Worm (Caenorhabditis elegans) whole organism, L4 larva: ENCODE measurements around the gene ttr-36.

Experiments
- Y105C5A.15 ChIP-seq: fragments of 200-800 bp; sonication (Bioruptor generic); IDR thresholded peaks from 2 replicates; pipeline ENCODE4 v1.3.6; 2022; ENCODE audit warnings: missing genetic modification characterization, missing compliant biosample characterization
- ama-1 ChIP-seq: fragments of 150-350 bp; optimal IDR thresholded peaks from 2 replicates; lab custom pipeline; 2014; ENCODE audit warnings: inconsistent platforms, mixed read lengths
- egl-27 ChIP-seq: sonication (generic microtip); optimal IDR thresholded peaks from 3 replicates; lab custom pipeline; 2017; ENCODE audit warnings: missing biosample characterization, missing genetic modification reagents, missing genetic modification characterization
- fos-1 ChIP-seq: fragments of 150-350 bp; optimal IDR thresholded peaks from 2 replicates; lab custom pipeline; 2014; ENCODE audit warnings: missing biosample characterization, missing genetic modification characterization
- jun-1 ChIP-seq: fragments of 150-350 bp; optimal IDR thresholded peaks from 2 replicates; lab custom pipeline; 2014; ENCODE audit warnings: missing biosample characterization, missing genetic modification reagents, missing genetic modification characterization
- lin-29 ChIP-seq: fragments of 200-800 bp; sonication (Bioruptor generic); IDR thresholded peaks from 2 replicates; pipeline ENCODE4 v1.3.6; 2022; ENCODE audit warnings: missing genetic modification reagents, missing genetic modification characterization, missing compliant biosample characterization
- lir-3 ChIP-seq: sonication (generic microtip); optimal IDR thresholded peaks from 2 replicates; lab custom pipeline; 2016; ENCODE audit warnings: mild to moderate bottlenecking, missing genetic modification characterization, missing compliant biosample characterization
- mep-1 ChIP-seq: fragments of 150-350 bp; sonication (generic microtip); optimal IDR thresholded peaks from 3 replicates; lab custom pipeline; 2014; ENCODE audit warnings: missing biosample characterization, missing genetic modification characterization
- mes-2 ChIP-seq: sonication (generic microtip); optimal IDR thresholded peaks from 2 replicates; lab custom pipeline; 2016; ENCODE audit warnings: missing genotype, mild to moderate bottlenecking, missing genetic modification characterization, missing compliant biosample characterization; ENCODE audit not compliant: poor library complexity, severe bottlenecking
- pha-4 ChIP-seq, 2 experiments: fragments of 150-350 bp in 1 of 2; fragments of 200-800 bp in 1 of 2; sonication (Bioruptor generic) in 1 of 2; IDR thresholded peaks in 1 of 2; optimal IDR thresholded peaks in 1 of 2; 2 replicates each; pipeline versions ENCODE4 v1.3.6 to Lab custom; 2014 to 2022; ENCODE audit warnings: missing genetic modification characterization in 2 of 2, missing genetic modification reagents in 2 of 2, missing biosample characterization in 1 of 2, missing compliant biosample characterization in 1 of 2
- pqm-1 ChIP-seq: sonication (generic microtip); optimal IDR thresholded peaks from 2 replicates; lab custom pipeline; 2017; ENCODE audit warnings: missing biosample characterization, missing genetic modification characterization
- snpc-4 ChIP-seq: fragments of 150-350 bp; optimal IDR thresholded peaks from 2 replicates; lab custom pipeline; 2014; ENCODE audit warnings: missing biosample characterization, missing genetic modification characterization
- unc-130 ChIP-seq: sonication (generic microtip); optimal IDR thresholded peaks from 2 replicates; lab custom pipeline; 2016; ENCODE audit warnings: missing genetic modification reagents, missing genetic modification characterization, missing compliant biosample characterization
- ztf-7 ChIP-seq: fragments of 150-350 bp; optimal IDR thresholded peaks from 2 replicates; lab custom pipeline; 2014; ENCODE audit warnings: missing biosample characterization, missing genetic modification characterization

- TF ChIP-seq mep-1 (tag; lab: Kevin White, UChicago) (no peak), ztf-7 (tag; lab: Kevin White, UChicago) (no peak), pqm-1 (no peak), jun-1 (no peak), ama-1 (lab: Kevin White, UChicago) (no peak), mes-2 (no peak), lir-3 (tag; lab: Kevin White, UChicago) (no peak), egl-27 (tag; lab: Kevin White, UChicago) (no peak), unc-130 (GFP tag; lab: Kevin White, UChicago) (no peak), fos-1 (no peak), lin-29 (GFP tag; lab: Robert Waterston, UW) (no peak), pha-4 (GFP tag; IDR thresholded peaks at IDR 0.05; lab: Robert Waterston, UW) (no peak), pha-4 (tag; optimal IDR thresholded peaks at IDR 0.05; lab: Kevin White, UChicago) (no peak), Y105C5A.15 (GFP tag; lab: Robert Waterston, UW) (no peak), snpc-4 (no peak)
Measured at ce11 chrX:6552806-6553337, 42.1 kb downstream of the ttr-36 start, which contains the start of gene svh-2.
